Worm (Caenorhabditis elegans): Measurements from ENCODE around the gene deg-3.

- TF ChIP-seq lin-11 (tag; optimal IDR thresholded peaks at IDR 0.05) (no peak), pqm-1 (tag; optimal IDR thresholded peaks at IDR 0.05) (no peak), ama-1 (optimal IDR thresholded peaks at IDR 0.05) (no peak), rnt-1 (tag; optimal IDR thresholded peaks at IDR 0.05) (no peak)
These were observed 42.6 kb downstream of the deg-3 start for ce11 chrV:11372284-11372878.

Data from whole organism, late embryonic.